Fruit fly (Drosophila melanogaster) whole organism, embryonic: Measurements from ENCODE around the gene ssh.

Source experiments
- BtbVII ChIP-seq: fragments of 200-800 bp; sonication (Bioruptor generic); optimal IDR thresholded peaks from 3 replicates; lab custom pipeline; 2017; ENCODE audit warnings: missing biosample characterization, mild to moderate bottlenecking, missing genetic modification characterization
- C15 ChIP-seq: fragments of 200-800 bp; sonication (Bioruptor generic); IDR thresholded peaks from 3 replicates; pipeline ENCODE4 v1.3.6; 2022; ENCODE audit warnings: missing biosample characterization, missing genetic modification characterization
- CG10209 ChIP-seq: fragments of 200-800 bp; sonication (Bioruptor generic); optimal IDR thresholded peaks from 3 replicates; lab custom pipeline; 2017; ENCODE audit warnings: missing biosample characterization, mild to moderate bottlenecking, missing genetic modification characterization, missing genetic modification reagents
- CG10274 ChIP-seq: fragments of 200-800 bp; sonication (Bioruptor generic); optimal IDR thresholded peaks from 3 replicates; lab custom pipeline; 2017; ENCODE audit warnings: missing biosample characterization, mild to moderate bottlenecking, missing genetic modification characterization
- CG10565 ChIP-seq: fragments of 200-800 bp; sonication (Bioruptor generic); optimal IDR thresholded peaks from 3 replicates; lab custom pipeline; 2016; ENCODE audit warnings: missing biosample characterization, mild to moderate bottlenecking, missing genetic modification characterization
- CG10959 ChIP-seq: fragments of 200-800 bp; sonication (Bioruptor generic); IDR thresholded peaks from 2 replicates; pipeline ENCODE4 v1.3.6; 2022; ENCODE audit warnings: missing biosample characterization, missing genetic modification characterization
- CG13424 ChIP-seq: fragments of 200-800 bp; sonication (Bioruptor generic); optimal IDR thresholded peaks from 2 replicates; lab custom pipeline; 2019; ENCODE audit warnings: missing biosample characterization, mild to moderate bottlenecking, missing genetic modification characterization, moderate library complexity
- CG13894 ChIP-seq: fragments of 200-800 bp; sonication (Bioruptor generic); optimal IDR thresholded peaks from 3 replicates; lab custom pipeline; 2018; ENCODE audit warnings: missing biosample characterization, mild to moderate bottlenecking, missing genetic modification characterization, moderate library complexity
- CG14050 ChIP-seq: fragments of 200-800 bp; sonication (Bioruptor generic); IDR thresholded peaks from 3 replicates; pipeline ENCODE4 v1.3.6; 2022; ENCODE audit warnings: missing biosample characterization, missing genetic modification characterization
- CG16863 ChIP-seq: fragments of 200-800 bp; sonication (Bioruptor generic); optimal IDR thresholded peaks from 3 replicates; lab custom pipeline; 2016; ENCODE audit warnings: missing biosample characterization, missing genetic modification characterization
- CG17568 ChIP-seq: fragments of 200-800 bp; sonication (Bioruptor generic); optimal IDR thresholded peaks from 2 replicates; lab custom pipeline; 2018; ENCODE audit warnings: missing biosample characterization, mild to moderate bottlenecking, missing genetic modification characterization, moderate library complexity
- CG17912 ChIP-seq: fragments of 200-800 bp; sonication (Bioruptor generic); optimal IDR thresholded peaks from 2 replicates; lab custom pipeline; 2018; ENCODE audit warnings: missing biosample characterization, mild to moderate bottlenecking, missing genetic modification characterization
- CG2202 ChIP-seq: fragments of 200-800 bp; sonication (Bioruptor generic); optimal IDR thresholded peaks from 2 replicates; lab custom pipeline; 2018; ENCODE audit warnings: missing biosample characterization, mild to moderate bottlenecking, missing genetic modification characterization
- CG2678 ChIP-seq: fragments of 200-800 bp; sonication (Bioruptor generic); optimal IDR thresholded peaks from 3 replicates; lab custom pipeline; 2019; ENCODE audit warnings: missing biosample characterization, mild to moderate bottlenecking, missing genetic modification characterization, moderate library complexity
- CG2875 ChIP-seq: fragments of 200-800 bp; sonication (Bioruptor generic); optimal IDR thresholded peaks from 2 replicates; lab custom pipeline; 2017; ENCODE audit warnings: missing biosample characterization, mild to moderate bottlenecking, missing genetic modification characterization, missing genetic modification reagents
- CG34224 ChIP-seq: fragments of 200-800 bp; sonication (Bioruptor generic); IDR thresholded peaks from 3 replicates; pipeline ENCODE4 v1.3.6; 2022; ENCODE audit warnings: missing biosample characterization, missing genetic modification characterization; ENCODE audit not compliant: partially characterized antibody
- CG4730 ChIP-seq: fragments of 200-800 bp; sonication (Bioruptor generic); IDR thresholded peaks from 2 replicates; pipeline ENCODE4 v1.3.6; 2022; ENCODE audit warnings: missing biosample characterization, missing genetic modification characterization
- CG4854 ChIP-seq: fragments of 200-800 bp; sonication (Bioruptor generic); optimal IDR thresholded peaks from 2 replicates; lab custom pipeline; 2016; ENCODE audit warnings: missing biosample characterization, missing genetic modification characterization, inconsistent platforms
- CG6175 ChIP-seq: fragments of 200-800 bp; sonication (Bioruptor generic); IDR thresholded peaks from 3 replicates; pipeline ENCODE4 v1.3.6; 2022; ENCODE audit warnings: missing biosample characterization, missing genetic modification characterization
- CG7987 ChIP-seq: fragments of 200-800 bp; sonication (Bioruptor generic); optimal IDR thresholded peaks from 2 replicates; lab custom pipeline; 2018; ENCODE audit warnings: missing biosample characterization, mild to moderate bottlenecking, missing genetic modification characterization, moderate library complexity
- CG8478 ChIP-seq: fragments of >200 bp; optimal IDR thresholded peaks from 2 replicates; lab custom pipeline; 2018
- D19A ChIP-seq: fragments of 200-800 bp; optimal IDR thresholded peaks from 3 replicates; lab custom pipeline; 2019; ENCODE audit warnings: missing biosample characterization, mild to moderate bottlenecking, missing genetic modification characterization, moderate library complexity
- Dip3 ChIP-seq: fragments of 200-800 bp; sonication (Bioruptor generic); optimal IDR thresholded peaks from 3 replicates; lab custom pipeline; 2016; ENCODE audit warnings: missing biosample characterization, missing genetic modification characterization
- Fer2 ChIP-seq: fragments of 200-800 bp; sonication (Bioruptor generic); optimal IDR thresholded peaks from 2 replicates; lab custom pipeline; 2018; ENCODE audit warnings: missing biosample characterization, mild to moderate bottlenecking, missing genetic modification characterization, moderate library complexity
- H15 ChIP-seq: fragments of 200-800 bp; sonication (Bioruptor generic); IDR thresholded peaks from 3 replicates; pipeline ENCODE4 v1.3.6; 2022; ENCODE audit warnings: missing biosample characterization, missing genetic modification characterization
- Kr ChIP-seq: fragments of 200-800 bp; sonication (Bioruptor generic); optimal IDR thresholded peaks from 2 replicates; lab custom pipeline; 2017; ENCODE audit warnings: missing biosample characterization, mild to moderate bottlenecking, missing genetic modification characterization
- NC2β ChIP-seq: fragments of 200-800 bp; sonication (Bioruptor generic); optimal IDR thresholded peaks from 2 replicates; lab custom pipeline; 2016; ENCODE audit warnings: missing biosample characterization, missing genetic modification characterization
- Nf-YA ChIP-seq: fragments of 200-800 bp; sonication (Bioruptor generic); IDR thresholded peaks from 2 replicates; pipeline ENCODE4 v1.3.6; 2022; ENCODE audit warnings: missing biosample characterization, missing genetic modification characterization
- Rfx ChIP-seq: fragments of 200-800 bp; sonication (Bioruptor generic); IDR thresholded peaks from 2 replicates; pipeline ENCODE4 v1.3.6; 2022; ENCODE audit warnings: missing biosample characterization, missing genetic modification characterization
- Sin3A ChIP-seq: fragments of >200 bp; optimal IDR thresholded peaks from 2 replicates; lab custom pipeline; 2018
- Sry-δ ChIP-seq: fragments of 200-800 bp; sonication (Bioruptor generic); optimal IDR thresholded peaks from 2 replicates; lab custom pipeline; 2016; ENCODE audit warnings: missing biosample characterization, missing genetic modification characterization
- Stat92E ChIP-seq, 3 experiments: fragments of >200 bp in 2 of 3; fragments of 200-800 bp in 1 of 3; sonication (Bioruptor generic) in 1 of 3; optimal IDR thresholded peaks; 2 replicates each; lab custom pipeline; 2017 to 2019; ENCODE audit warnings: missing biosample characterization in 3 of 3, missing genetic modification characterization in 3 of 3, mild to moderate bottlenecking in 1 of 3, moderate library complexity in 1 of 3
- bowl ChIP-seq: fragments of 200-800 bp; sonication (Bioruptor generic); IDR thresholded peaks from 2 replicates; pipeline ENCODE4 v1.3.6; 2022; ENCODE audit warnings: missing biosample characterization, missing genetic modification characterization
- chif ChIP-seq, 2 experiments: fragments of 200-800 bp; sonication (Bioruptor generic); optimal IDR thresholded peaks; 3 replicates each; lab custom pipeline; 2016; ENCODE audit warnings: missing biosample characterization in 2 of 2, missing genetic modification characterization in 2 of 2
- dati ChIP-seq: fragments of 200-800 bp; sonication (Bioruptor generic); IDR thresholded peaks from 2 replicates; pipeline ENCODE4 v1.3.6; 2022; ENCODE audit warnings: missing biosample characterization, missing genetic modification characterization
- dpn ChIP-seq, 2 experiments: fragments of 200-800 bp; sonication (Bioruptor generic); optimal IDR thresholded peaks; 3 replicates each; lab custom pipeline; 2016; ENCODE audit warnings: missing biosample characterization in 2 of 2, missing genetic modification characterization in 2 of 2
- ewg ChIP-seq: fragments of 200-800 bp; sonication (Bioruptor generic); optimal IDR thresholded peaks from 3 replicates; lab custom pipeline; 2017; ENCODE audit warnings: mild to moderate bottlenecking, missing biosample characterization, missing genetic modification reagents, missing genetic modification characterization
- fu2 ChIP-seq: fragments of 200-800 bp; sonication (Bioruptor generic); optimal IDR thresholded peaks from 2 replicates; lab custom pipeline; 2016; ENCODE audit warnings: missing biosample characterization, missing genetic modification characterization
- gem ChIP-seq: fragments of 200-800 bp; sonication (Bioruptor generic); optimal IDR thresholded peaks from 2 replicates; lab custom pipeline; 2019; ENCODE audit warnings: missing biosample characterization, mild to moderate bottlenecking, missing genetic modification characterization, moderate library complexity
- gt ChIP-seq: fragments of 200-800 bp; sonication (Bioruptor generic); IDR thresholded peaks from 2 replicates; pipeline ENCODE4 v1.3.6; 2022; ENCODE audit warnings: missing biosample characterization, missing genetic modification characterization
- hth ChIP-seq: fragments of >200 bp; optimal IDR thresholded peaks from 2 replicates; lab custom pipeline; 2017; ENCODE audit warnings: inconsistent platforms
- mirr ChIP-seq: fragments of 200-800 bp; sonication (Bioruptor generic); optimal IDR thresholded peaks from 3 replicates; lab custom pipeline; 2018; ENCODE audit warnings: missing biosample characterization, mild to moderate bottlenecking, missing genetic modification characterization
- org-1 ChIP-seq: fragments of 200-800 bp; sonication (Bioruptor generic); optimal IDR thresholded peaks from 2 replicates; lab custom pipeline; 2017; ENCODE audit warnings: missing biosample characterization, missing genetic modification characterization
- rib ChIP-seq: fragments of 200-800 bp; sonication (Bioruptor generic); IDR thresholded peaks from 2 replicates; pipeline ENCODE4 v1.3.6; 2022; ENCODE audit warnings: missing biosample characterization, missing genetic modification characterization
- sc ChIP-seq, 3 experiments: fragments of >200 bp in 2 of 3; fragments of 200-800 bp in 1 of 3; sonication (Bioruptor generic) in 1 of 3; optimal IDR thresholded peaks; 2 replicates in 2 of 3; 3 replicates in 1 of 3; lab custom pipeline; 2017; ENCODE audit warnings: mild to moderate bottlenecking in 1 of 3, missing biosample characterization in 1 of 3, missing genetic modification characterization in 1 of 3, missing genetic modification reagents in 1 of 3
- sens-2 ChIP-seq: fragments of 200-800 bp; sonication (Bioruptor generic); IDR thresholded peaks from 2 replicates; pipeline ENCODE4 v1.3.6; 2022; ENCODE audit warnings: missing biosample characterization, missing genetic modification characterization
- tin ChIP-seq: fragments of 200-800 bp; sonication (Bioruptor generic); optimal IDR thresholded peaks from 3 replicates; lab custom pipeline; 2016; ENCODE audit warnings: missing biosample characterization, missing genetic modification characterization
- trem ChIP-seq: fragments of 200-800 bp; optimal IDR thresholded peaks from 3 replicates; lab custom pipeline; 2019; ENCODE audit warnings: missing biosample characterization, mild to moderate bottlenecking, missing genetic modification characterization, moderate library complexity
- zfh1 ChIP-seq: fragments of 200-800 bp; sonication (Bioruptor generic); IDR thresholded peaks from 3 replicates; pipeline ENCODE4 v1.3.6; 2022; ENCODE audit warnings: missing biosample characterization, missing genetic modification characterization

The ssh gene

DNA sequence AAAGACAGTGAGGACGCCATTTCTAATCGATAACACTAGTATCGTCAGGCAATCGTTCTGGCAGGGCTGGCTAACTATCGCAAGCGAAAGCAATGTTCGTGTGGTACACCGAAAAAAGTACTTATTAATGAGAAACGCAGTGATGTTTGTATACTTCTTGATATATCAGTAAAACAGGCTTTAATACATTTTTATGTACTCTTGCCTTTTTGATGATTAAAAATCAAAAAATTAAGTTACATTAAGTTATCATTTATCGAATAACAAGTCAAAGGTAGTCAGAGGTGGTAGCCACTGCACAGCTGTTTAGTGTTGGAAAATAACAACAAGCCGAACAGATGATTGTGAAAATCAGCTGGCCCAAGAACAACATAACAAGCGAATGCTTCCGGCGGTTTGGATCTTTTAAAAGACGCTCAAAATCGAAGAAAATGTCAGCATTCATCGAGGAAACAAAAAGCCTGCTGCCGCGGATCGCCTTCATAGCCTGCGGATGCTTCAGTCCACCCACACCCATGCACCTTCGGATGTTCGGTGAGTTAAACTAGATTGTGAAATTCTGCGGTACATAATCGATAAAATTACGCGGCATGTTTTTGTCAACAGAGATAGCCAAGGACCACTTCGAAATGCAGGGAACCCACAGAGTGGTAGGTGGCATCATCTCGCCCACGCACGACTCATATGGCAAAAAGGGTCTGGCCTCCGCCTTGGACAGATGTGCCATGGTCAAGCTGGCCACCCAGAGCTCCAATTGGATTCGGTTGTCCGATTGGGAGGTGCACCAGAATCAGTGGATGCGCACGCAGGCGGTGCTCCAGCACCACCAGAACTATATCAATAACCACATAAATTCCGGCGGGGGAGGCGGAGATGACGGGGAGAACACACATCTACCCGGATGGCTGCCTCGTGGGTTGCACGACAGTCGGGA lies at the start of gene ssh, which contains the start of gene Nmnat (continued):
- TF ChIP-seq dati (GFP tag; lab: Robert Waterston, UW): no peak
- TF ChIP-seq D19A: no peak
- peak; percentile 5 for TF ChIP-seq CG10209
- peak; percentile 67 for TF ChIP-seq Rfx (GFP tag; lab: Robert Waterston, UW)
- TF ChIP-seq Kr: no peak
- TF ChIP-seq CG14050 (GFP tag; lab: Robert Waterston, UW): no peak
- TF ChIP-seq CG4854 (GFP tag; lab: Kevin White, UChicago): no peak
- no peak for TF ChIP-seq CG2875 (GFP tag; lab: Kevin White, UChicago)
- TF ChIP-seq CG16863 (GFP tag; lab: Kevin White, UChicago): no peak
- peak; percentile 1 for TF ChIP-seq CG7987 (GFP tag; lab: Kevin White, UChicago)
- TF ChIP-seq BtbVII (GFP tag; lab: Kevin White, UChicago): no peak
- TF ChIP-seq rib (GFP tag; lab: Robert Waterston, UW): no peak
- peak; percentile 40 for TF ChIP-seq Dip3 (GFP tag; lab: Kevin White, UChicago)
- TF ChIP-seq trem (tag; lab: Kevin White, UChicago): peak; percentile 93
- no peak for TF ChIP-seq CG10274
- TF ChIP-seq sc (optimal IDR thresholded peaks at IDR 0.05; lab: Kevin White, UChicago): no peak
- TF ChIP-seq sc (GFP tag; optimal IDR thresholded peaks at IDR 0.05; lab: Kevin White, UChicago): no peak
- no peak for TF ChIP-seq CG6175 (GFP tag; lab: Robert Waterston, UW)
- no peak for TF ChIP-seq bowl (GFP tag; lab: Robert Waterston, UW)
- TF ChIP-seq NC2β: no peak
- TF ChIP-seq CG8478 (lab: Kevin White, UChicago): peak; percentile 30
- TF ChIP-seq CG17912 (GFP tag; lab: Kevin White, UChicago): no peak
- peak; percentile 34 to 56 for TF ChIP-seq dpn (GFP tag; optimal IDR thresholded peaks at IDR 0.05; lab: Kevin White, UChicago)
- TF ChIP-seq sens-2: no peak
- TF ChIP-seq CG34224: peak; percentile 82
- TF ChIP-seq Nf-YA: no peak
- TF ChIP-seq CG17568 (GFP tag; lab: Kevin White, UChicago): no peak
- no peak for TF ChIP-seq CG13424 (tag; lab: Kevin White, UChicago)
- TF ChIP-seq chif (GFP tag; optimal IDR thresholded peaks at IDR 0.05; lab: Kevin White, UChicago): no peak
- TF ChIP-seq CG2202: no peak
- TF ChIP-seq fu2 (GFP tag; lab: Kevin White, UChicago): no peak
- TF ChIP-seq zfh1 (GFP tag; lab: Robert Waterston, UW): no peak
- no peak for TF ChIP-seq gem (tag; lab: Kevin White, UChicago)
- TF ChIP-seq mirr (GFP tag; lab: Kevin White, UChicago): no peak
- peak; percentile 95 for TF ChIP-seq Sry-δ (GFP tag; lab: Kevin White, UChicago)
- TF ChIP-seq CG10565 (GFP tag; lab: Kevin White, UChicago): no peak
- TF ChIP-seq tin (GFP tag; lab: Kevin White, UChicago): peak; percentile 10
- no peak for TF ChIP-seq CG2678 (tag; lab: Kevin White, UChicago)
- TF ChIP-seq org-1 (GFP tag; lab: Kevin White, UChicago): no peak
- TF ChIP-seq Fer2 (tag; lab: Kevin White, UChicago): no peak
- no peak for TF ChIP-seq hth
- peak; percentile 0 for TF ChIP-seq ewg
- TF ChIP-seq CG10959 (GFP tag; lab: Robert Waterston, UW): no peak
- no peak for TF ChIP-seq H15 (GFP tag; lab: Robert Waterston, UW)
- TF ChIP-seq CG4730 (GFP tag; lab: Robert Waterston, UW): no peak
- TF ChIP-seq C15 (GFP tag; lab: Robert Waterston, UW): 0 out of 3 replicates have a peak, but pooled peaks have one; percentile 52
- TF ChIP-seq CG13894 (tag; lab: Kevin White, UChicago): no peak
- TF ChIP-seq Sin3A (lab: Kevin White, UChicago): peak; percentile 98
- TF ChIP-seq gt (GFP tag; lab: Robert Waterston, UW): no peak
- TF ChIP-seq Stat92E (GFP tag; optimal IDR thresholded peaks at IDR 0.05; lab: Kevin White, UChicago): peak in 1 of 3 experiments; percentile 17
